Fruit fly (Drosophila melanogaster) whole organism, embryonic: Measurements from ENCODE around the gene CG13667.
A peak's percentile ranks its signal among the peaks of the same experiment; 100 is the strongest.

Experiments used
- BEAF-32 ChIP-seq: fragments of 200-800 bp; sonication (Bioruptor generic); optimal IDR thresholded peaks from 3 replicates; lab custom pipeline; 2017; ENCODE audit warnings: missing biosample characterization, missing genetic modification characterization, mild to moderate bottlenecking, moderate library complexity, missing genetic modification reagents
- Bdp1 ChIP-seq: fragments of 200-800 bp; sonication (Bioruptor generic); optimal IDR thresholded peaks from 3 replicates; lab custom pipeline; 2016; ENCODE audit warnings: missing biosample characterization, missing genetic modification characterization
- CG11695 ChIP-seq: fragments of 200-800 bp; sonication (Bioruptor generic); IDR thresholded peaks from 3 replicates; pipeline ENCODE4 v1.3.6; 2022; ENCODE audit warnings: missing biosample characterization, missing genetic modification characterization
- CG12104 ChIP-seq: fragments of 200-800 bp; sonication (Bioruptor generic); optimal IDR thresholded peaks from 3 replicates; lab custom pipeline; 2016; ENCODE audit warnings: missing biosample characterization, missing genetic modification characterization
- CG12659 ChIP-seq: fragments of 200-800 bp; sonication (Bioruptor generic); optimal IDR thresholded peaks from 3 replicates; lab custom pipeline; 2017; ENCODE audit warnings: mild to moderate bottlenecking, missing biosample characterization, missing genetic modification reagents, missing genetic modification characterization
- CG12744 ChIP-seq: fragments of 200-800 bp; sonication (Bioruptor generic); optimal IDR thresholded peaks from 2 replicates; lab custom pipeline; 2016; ENCODE audit warnings: missing biosample characterization, missing genetic modification characterization
- CG13624 ChIP-seq: fragments of 200-800 bp; sonication (Bioruptor generic); optimal IDR thresholded peaks from 2 replicates; lab custom pipeline; 2016; ENCODE audit warnings: missing biosample characterization, missing genetic modification characterization
- CG14667 ChIP-seq: fragments of 200-800 bp; sonication (Bioruptor generic); IDR thresholded peaks from 2 replicates; pipeline ENCODE4 v1.3.6; 2022; ENCODE audit warnings: missing biosample characterization, missing genetic modification characterization
- CG16863 ChIP-seq: fragments of 200-800 bp; sonication (Bioruptor generic); optimal IDR thresholded peaks from 3 replicates; lab custom pipeline; 2016; ENCODE audit warnings: missing biosample characterization, missing genetic modification characterization
- CG18599 ChIP-seq: fragments of 200-800 bp; sonication (Bioruptor generic); optimal IDR thresholded peaks from 3 replicates; lab custom pipeline; 2017; ENCODE audit warnings: missing biosample characterization, missing genetic modification characterization, mild to moderate bottlenecking, moderate library complexity, missing genetic modification reagents
- CG2678 ChIP-seq: fragments of 200-800 bp; sonication (Bioruptor generic); optimal IDR thresholded peaks from 3 replicates; lab custom pipeline; 2019; ENCODE audit warnings: missing biosample characterization, mild to moderate bottlenecking, missing genetic modification characterization, moderate library complexity
- CG34224 ChIP-seq: fragments of 200-800 bp; sonication (Bioruptor generic); IDR thresholded peaks from 3 replicates; pipeline ENCODE4 v1.3.6; 2022; ENCODE audit warnings: missing biosample characterization, missing genetic modification characterization; ENCODE audit not compliant: partially characterized antibody
- CG3847 ChIP-seq: fragments of 200-800 bp; sonication (Bioruptor generic); IDR thresholded peaks from 2 replicates; pipeline ENCODE4 v1.3.6; 2022; ENCODE audit warnings: missing biosample characterization, missing genetic modification characterization
- CG4617 ChIP-seq: fragments of 200-800 bp; sonication (Bioruptor generic); optimal IDR thresholded peaks from 3 replicates; lab custom pipeline; 2016; ENCODE audit warnings: missing biosample characterization, missing genetic modification characterization, borderline replicate concordance
- CG4707 ChIP-seq: fragments of 200-800 bp; sonication (Bioruptor generic); optimal IDR thresholded peaks from 2 replicates; lab custom pipeline; 2018; ENCODE audit warnings: missing biosample characterization, mild to moderate bottlenecking, missing genetic modification characterization, moderate library complexity
- CG7357 ChIP-seq: fragments of 200-800 bp; sonication (Bioruptor generic); IDR thresholded peaks from 3 replicates; pipeline ENCODE4 v1.3.6; 2022; ENCODE audit warnings: missing biosample characterization, missing genetic modification characterization
- CG7839 ChIP-seq: fragments of 200-800 bp; sonication (Bioruptor generic); optimal IDR thresholded peaks from 3 replicates; lab custom pipeline; 2018; ENCODE audit warnings: missing biosample characterization, mild to moderate bottlenecking, missing genetic modification characterization, moderate library complexity
- CG8765 ChIP-seq: fragments of 200-800 bp; sonication (Bioruptor generic); IDR thresholded peaks from 2 replicates; pipeline ENCODE4 v1.3.6; 2022; ENCODE audit warnings: missing biosample characterization, missing genetic modification characterization
- CG9727 ChIP-seq: fragments of 200-800 bp; sonication (Bioruptor generic); optimal IDR thresholded peaks from 3 replicates; lab custom pipeline; 2017; ENCODE audit warnings: missing biosample characterization, mild to moderate bottlenecking, missing genetic modification characterization
- CG9817 ChIP-seq: fragments of 200-800 bp; sonication (Bioruptor generic); optimal IDR thresholded peaks from 2 replicates; lab custom pipeline; 2018; ENCODE audit warnings: missing biosample characterization, mild to moderate bottlenecking, missing genetic modification characterization, moderate library complexity
- CHES-1-like ChIP-seq: fragments of 200-800 bp; sonication (Bioruptor generic); optimal IDR thresholded peaks from 2 replicates; lab custom pipeline; 2016; ENCODE audit warnings: missing biosample characterization, missing genetic modification characterization
- E2f1 ChIP-seq: fragments of 200-800 bp; sonication (Bioruptor generic); IDR thresholded peaks from 2 replicates; pipeline ENCODE4 v1.3.6; 2022; ENCODE audit warnings: missing biosample characterization, missing genetic modification characterization
- E2f2 ChIP-seq: fragments of 200-800 bp; sonication (Bioruptor generic); IDR thresholded peaks from 2 replicates; pipeline ENCODE4 v1.3.6; 2022; ENCODE audit warnings: missing biosample characterization, missing genetic modification characterization
- Fer1 ChIP-seq: fragments of 200-800 bp; sonication (Bioruptor generic); optimal IDR thresholded peaks from 2 replicates; lab custom pipeline; 2017; ENCODE audit warnings: missing biosample characterization, mild to moderate bottlenecking, missing genetic modification characterization
- Kr ChIP-seq: fragments of 200-800 bp; sonication (Bioruptor generic); optimal IDR thresholded peaks from 2 replicates; lab custom pipeline; 2017; ENCODE audit warnings: missing biosample characterization, mild to moderate bottlenecking, missing genetic modification characterization
- Pdp1 ChIP-seq, 2 experiments: fragments of 200-800 bp; sonication (Bioruptor generic); optimal IDR thresholded peaks; 3 replicates each; lab custom pipeline; 2016; ENCODE audit warnings: missing biosample characterization in 2 of 2, missing genetic modification characterization in 2 of 2, mild to moderate bottlenecking in 1 of 2, moderate library complexity in 1 of 2
- Scr ChIP-seq: fragments of 200-800 bp; sonication (Bioruptor generic); IDR thresholded peaks from 2 replicates; pipeline ENCODE4 v1.3.6; 2022; ENCODE audit warnings: missing biosample characterization, missing genetic modification characterization; ENCODE audit not compliant: partially characterized antibody
- Vsx1 ChIP-seq: fragments of 200-800 bp; sonication (Bioruptor generic); optimal IDR thresholded peaks from 2 replicates; lab custom pipeline; 2017; ENCODE audit warnings: missing biosample characterization, mild to moderate bottlenecking, missing genetic modification characterization, missing genetic modification reagents
- ara ChIP-seq: fragments of 200-800 bp; sonication (Bioruptor generic); IDR thresholded peaks from 2 replicates; pipeline ENCODE4 v1.3.6; 2022; ENCODE audit warnings: missing biosample characterization, missing genetic modification characterization
- ase ChIP-seq: fragments of 200-800 bp; sonication (Bioruptor generic); IDR thresholded peaks from 3 replicates; pipeline ENCODE4 v1.3.6; 2022; ENCODE audit warnings: missing biosample characterization, missing genetic modification characterization
- danr ChIP-seq: fragments of 200-800 bp; sonication (Bioruptor generic); IDR thresholded peaks from 2 replicates; pipeline ENCODE4 v1.3.6; 2022; ENCODE audit warnings: missing biosample characterization, missing genetic modification characterization
- eyg ChIP-seq: fragments of 200-800 bp; sonication (Bioruptor generic); optimal IDR thresholded peaks from 3 replicates; lab custom pipeline; 2016; ENCODE audit warnings: missing biosample characterization, missing genetic modification characterization
- fd102C ChIP-seq: fragments of 200-800 bp; sonication (Bioruptor generic); optimal IDR thresholded peaks from 2 replicates; lab custom pipeline; 2018; ENCODE audit warnings: missing biosample characterization, mild to moderate bottlenecking, missing genetic modification characterization, moderate library complexity
- grau ChIP-seq: fragments of 200-800 bp; optimal IDR thresholded peaks from 3 replicates; lab custom pipeline; 2019; ENCODE audit warnings: missing biosample characterization, mild to moderate bottlenecking, missing genetic modification characterization, moderate library complexity
- grn ChIP-seq: fragments of 200-800 bp; sonication (Bioruptor generic); optimal IDR thresholded peaks from 3 replicates; lab custom pipeline; 2017; ENCODE audit warnings: missing biosample characterization, missing genetic modification characterization
- inv ChIP-seq: fragments of 200-800 bp; sonication (Bioruptor generic); IDR thresholded peaks from 2 replicates; pipeline ENCODE4 v1.3.6; 2022; ENCODE audit warnings: missing biosample characterization, missing genetic modification characterization; ENCODE audit not compliant: partially characterized antibody
- jumu ChIP-seq: fragments of 200-800 bp; sonication (Bioruptor generic); optimal IDR thresholded peaks from 3 replicates; lab custom pipeline; 2016; ENCODE audit warnings: missing biosample characterization, missing genetic modification characterization
- lab ChIP-seq: fragments of 200-800 bp; sonication (Bioruptor generic); optimal IDR thresholded peaks from 3 replicates; lab custom pipeline; 2017; ENCODE audit warnings: missing biosample characterization, missing genetic modification characterization, mild to moderate bottlenecking, moderate library complexity, missing genetic modification reagents
- lbe ChIP-seq: fragments of 200-800 bp; sonication (Bioruptor generic); optimal IDR thresholded peaks from 2 replicates; lab custom pipeline; 2016; ENCODE audit warnings: missing biosample characterization, mild to moderate bottlenecking, missing genetic modification characterization
- lilli ChIP-seq: fragments of 200-800 bp; sonication (Bioruptor generic); optimal IDR thresholded peaks from 3 replicates; lab custom pipeline; 2016; ENCODE audit warnings: missing biosample characterization, missing genetic modification characterization
- mam ChIP-seq: fragments of 200-800 bp; sonication (Bioruptor generic); optimal IDR thresholded peaks from 3 replicates; lab custom pipeline; 2016; ENCODE audit warnings: missing biosample characterization, missing genetic modification characterization
- mld ChIP-seq: fragments of 200-800 bp; sonication (Bioruptor generic); IDR thresholded peaks from 3 replicates; pipeline ENCODE4 v1.3.6; 2022; ENCODE audit warnings: missing biosample characterization, missing genetic modification characterization; ENCODE audit not compliant: partially characterized antibody
- sqz ChIP-seq: fragments of 200-800 bp; sonication (Bioruptor generic); optimal IDR thresholded peaks from 3 replicates; lab custom pipeline; 2018; ENCODE audit warnings: missing biosample characterization, mild to moderate bottlenecking, missing genetic modification characterization
- toy ChIP-seq: fragments of 200-800 bp; sonication (Bioruptor generic); IDR thresholded peaks from 2 replicates; pipeline ENCODE4 v1.3.6; 2022; ENCODE audit warnings: missing biosample characterization, missing genetic modification characterization
- tup ChIP-seq: fragments of 200-800 bp; sonication (Bioruptor generic); optimal IDR thresholded peaks from 2 replicates; lab custom pipeline; 2016; ENCODE audit warnings: missing biosample characterization, mild to moderate bottlenecking, missing genetic modification characterization, moderate library complexity
- vvl ChIP-seq: fragments of 200-800 bp; sonication (Bioruptor generic); IDR thresholded peaks from 2 replicates; pipeline ENCODE4 v1.3.6; 2022; ENCODE audit warnings: missing biosample characterization, missing genetic modification characterization
- wdn ChIP-seq: fragments of 200-800 bp; sonication (Bioruptor generic); IDR thresholded peaks from 2 replicates; pipeline ENCODE4 v1.3.6; 2022; ENCODE audit warnings: missing biosample characterization, missing genetic modification characterization
- z ChIP-seq: fragments of 200-800 bp; sonication (Bioruptor generic); IDR thresholded peaks from 3 replicates; pipeline ENCODE4 v1.3.6; 2022; ENCODE audit warnings: missing biosample characterization, missing genetic modification characterization

CG13667 gene

DNA sequence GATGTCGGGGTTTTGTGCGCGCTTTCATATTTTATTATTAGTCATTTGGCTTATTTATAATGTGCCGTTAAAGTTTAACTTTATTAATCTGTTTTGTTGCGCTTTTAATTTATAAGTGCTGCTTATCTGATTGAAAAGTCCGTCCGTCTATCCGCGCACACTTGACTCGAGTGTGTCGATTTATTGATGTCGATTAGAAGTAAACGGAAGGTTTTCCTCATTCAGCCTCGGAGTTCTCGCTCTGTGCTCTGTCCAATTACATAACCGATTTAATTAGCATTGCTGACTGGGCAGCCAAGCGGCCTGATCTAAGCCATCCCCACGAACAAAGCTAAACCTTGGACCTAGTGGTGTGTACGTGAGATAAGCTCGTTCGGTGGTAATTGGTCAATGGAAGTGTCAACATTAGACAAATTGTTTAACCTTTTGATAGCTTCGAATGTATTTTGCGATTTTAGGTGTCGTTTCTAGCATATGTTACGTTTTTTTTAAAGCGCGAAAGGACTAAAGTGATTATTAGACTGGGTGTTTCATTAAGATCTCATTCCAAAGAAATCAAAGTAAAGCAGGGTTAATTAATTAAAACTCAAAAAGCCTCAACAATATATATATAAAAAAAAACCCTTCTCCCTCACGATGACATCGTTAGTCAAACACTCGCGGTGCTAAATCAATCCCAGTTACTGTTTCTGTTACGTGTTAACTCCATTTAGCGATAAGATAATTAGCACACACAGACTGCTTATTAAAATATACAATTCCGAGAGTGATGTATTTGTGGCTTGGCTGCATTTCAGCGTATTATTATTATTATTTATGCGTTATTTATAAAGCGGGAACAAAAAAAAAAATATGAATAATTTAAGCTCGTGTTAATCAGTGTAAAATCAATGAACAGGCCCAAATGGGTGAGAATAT lies 48.4 kb downstream of the CG13667 start (continued):
- peak; percentile 14 for TF ChIP-seq CG9817 (tag; lab: Kevin White, UChicago)
- TF ChIP-seq Scr = peak; percentile 20; the same call in 1 of the 2 replicates
- TF ChIP-seq CG4617 = no peak
- peak; percentile 55 for TF ChIP-seq grn
- TF ChIP-seq Vsx1 (GFP tag; lab: Kevin White, UChicago) = peak; percentile 11
- TF ChIP-seq CG12744 (GFP tag; lab: Kevin White, UChicago) = no peak
- TF ChIP-seq CG9727 (GFP tag; lab: Kevin White, UChicago) = no peak
- TF ChIP-seq CG11695 (GFP tag; lab: Robert Waterston, UW) = no peak
- no peak for TF ChIP-seq CHES-1-like (GFP tag; lab: Kevin White, UChicago)
- TF ChIP-seq CG7357 = 0 out of 3 replicates have a peak, but pooled peaks have one; percentile 13
- no peak for TF ChIP-seq E2f1 (GFP tag; lab: Robert Waterston, UW)
- TF ChIP-seq ara (GFP tag; lab: Robert Waterston, UW) = no peak
- no peak for TF ChIP-seq CG16863 (GFP tag; lab: Kevin White, UChicago)
- peak; percentile 36 for TF ChIP-seq CG7839 (tag; lab: Kevin White, UChicago)
- no peak for TF ChIP-seq CG4707 (GFP tag; lab: Kevin White, UChicago)
- TF ChIP-seq eyg = no peak
- TF ChIP-seq BEAF-32 (GFP tag; lab: Kevin White, UChicago) = peak; percentile 48
- 0 out of 3 replicates have a peak, but pooled peaks have one; percentile 42 for TF ChIP-seq z (GFP tag; lab: Robert Waterston, UW)
- TF ChIP-seq lilli (GFP tag; lab: Kevin White, UChicago) = no peak
- TF ChIP-seq wdn (GFP tag; lab: Robert Waterston, UW) = 0 out of 2 replicates have a peak, but pooled peaks have one; percentile 13
- TF ChIP-seq CG2678 (tag; lab: Kevin White, UChicago) = peak; percentile 42
- no peak for TF ChIP-seq mld (GFP tag; lab: Robert Waterston, UW)
- TF ChIP-seq CG13624 (GFP tag; lab: Kevin White, UChicago) = no peak
- TF ChIP-seq CG8765 = no peak
- TF ChIP-seq Bdp1 (GFP tag; lab: Kevin White, UChicago) = no peak
- no peak for TF ChIP-seq CG3847 (GFP tag; lab: Robert Waterston, UW)
- no peak for TF ChIP-seq CG14667 (GFP tag; lab: Robert Waterston, UW)
- peak; percentile 22 for TF ChIP-seq grau (tag; lab: Kevin White, UChicago)
- TF ChIP-seq CG18599 (GFP tag; lab: Kevin White, UChicago) = peak; percentile 23
- TF ChIP-seq CG12104 (GFP tag; lab: Kevin White, UChicago) = no peak
- peak; percentile 40 for TF ChIP-seq sqz (GFP tag; lab: Kevin White, UChicago)
- TF ChIP-seq jumu (GFP tag; lab: Kevin White, UChicago) = no peak
- TF ChIP-seq Kr (GFP tag; lab: Kevin White, UChicago) = no peak
- TF ChIP-seq danr = no peak
- TF ChIP-seq ase = no peak
- no peak for TF ChIP-seq fd102C
- TF ChIP-seq CG12659 (GFP tag; lab: Kevin White, UChicago) = peak; percentile 11
- TF ChIP-seq lbe (GFP tag; lab: Kevin White, UChicago) = peak; percentile 35
- TF ChIP-seq vvl = no peak
- TF ChIP-seq Pdp1 (GFP tag; optimal IDR thresholded peaks at IDR 0.05; lab: Kevin White, UChicago) = peak in 1 of 2 experiments; percentile 97
- TF ChIP-seq CG34224 (GFP tag; lab: Robert Waterston, UW) = no peak
- TF ChIP-seq toy (GFP tag; lab: Robert Waterston, UW) = no peak
- peak; percentile 3; the same call in 1 of the 2 replicates for TF ChIP-seq E2f2 (GFP tag; lab: Robert Waterston, UW)
- no peak for TF ChIP-seq mam
- TF ChIP-seq Fer1 = no peak
- no peak for TF ChIP-seq inv
- TF ChIP-seq lab (GFP tag; lab: Kevin White, UChicago) = peak; percentile 13
- no peak for TF ChIP-seq tup (GFP tag; lab: Kevin White, UChicago)
